Worm (Caenorhabditis elegans): ENCODE results near the gene kel-10.

DNA sequence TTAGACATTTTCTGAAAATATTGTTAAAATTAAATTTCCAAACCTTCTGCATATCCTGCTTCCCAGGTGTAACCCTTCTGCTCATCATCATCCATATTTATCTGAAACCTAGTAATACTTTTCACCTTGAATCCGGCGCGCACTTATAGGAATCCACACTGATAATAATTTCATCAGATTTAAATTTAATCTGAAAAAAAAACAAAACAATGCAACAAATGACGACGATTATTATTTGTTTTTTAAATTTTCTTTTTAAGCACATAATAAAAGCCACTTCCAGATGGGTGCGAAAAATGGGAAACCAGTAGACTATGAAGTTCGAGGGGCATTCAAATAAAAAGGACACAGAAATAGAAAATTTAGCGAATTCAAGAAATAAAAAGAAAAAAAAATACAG lies 10.6 kb downstream of the kel-10 start, which contains the start of gene gtf-2H2C:
- no peak for TF ChIP-seq him-1 (tag; optimal IDR thresholded peaks at IDR 0.05)
- TF ChIP-seq W03F9.2 (tag; optimal IDR thresholded peaks at IDR 0.05), result no peak

Data from whole organism, L4/young adult.